Worm (Caenorhabditis elegans) whole organism, early embryonic: ENCODE data around the gene Y47D7A.17.

Source experiments
- B0310.2 ChIP-seq: sonication (generic microtip); optimal IDR thresholded peaks from 2 replicates; lab custom pipeline; 2016; ENCODE audit warnings: mild to moderate bottlenecking, missing genetic modification characterization, missing compliant biosample characterization
- F13C5.2 ChIP-seq: sonication (generic microtip); optimal IDR thresholded peaks from 2 replicates; lab custom pipeline; 2017; ENCODE audit warnings: mild to moderate bottlenecking, missing genetic modification characterization, inconsistent platforms, missing compliant biosample characterization
- aly-1 ChIP-seq: sonication (generic microtip); optimal IDR thresholded peaks from 2 replicates; lab custom pipeline; 2016; ENCODE audit warnings: missing genetic modification characterization, missing compliant biosample characterization
- ama-1 ChIP-seq: fragments of 150-350 bp; optimal IDR thresholded peaks from 2 replicates; lab custom pipeline; 2014
- ceh-13 ChIP-seq: fragments of 200-800 bp; sonication (Bioruptor generic); optimal IDR thresholded peaks from 2 replicates; lab custom pipeline; 2018; ENCODE audit warnings: mild to moderate bottlenecking, missing genetic modification characterization, missing compliant biosample characterization
- ceh-36 ChIP-seq: sonication (generic microtip); optimal IDR thresholded peaks from 2 replicates; lab custom pipeline; 2016; ENCODE audit warnings: missing genetic modification characterization, inconsistent platforms, missing compliant biosample characterization
- ets-7 ChIP-seq: sonication (generic microtip); optimal IDR thresholded peaks from 2 replicates; lab custom pipeline; 2016; ENCODE audit warnings: missing genotype, missing genetic modification characterization, missing compliant biosample characterization
- flt-1 ChIP-seq: fragments of 200-800 bp; sonication (Bioruptor generic); IDR thresholded peaks from 2 replicates; pipeline ENCODE4 v1.3.6; 2022; ENCODE audit warnings: missing genetic modification characterization, missing compliant biosample characterization
- hmbx-1 ChIP-seq: sonication (generic microtip); optimal IDR thresholded peaks from 2 replicates; lab custom pipeline; 2016; ENCODE audit warnings: mild to moderate bottlenecking, missing genetic modification characterization, missing compliant biosample characterization
- hmg-4 ChIP-seq: fragments of 200-800 bp; sonication (Bioruptor generic); optimal IDR thresholded peaks from 2 replicates; lab custom pipeline; 2018; ENCODE audit warnings: mild to moderate bottlenecking, missing genetic modification characterization, missing compliant biosample characterization
- hnd-1 ChIP-seq: sonication (generic microtip); optimal IDR thresholded peaks from 2 replicates; lab custom pipeline; 2016; ENCODE audit warnings: missing genetic modification characterization, missing compliant biosample characterization
- pes-1 ChIP-seq: fragments of 200-800 bp; sonication (Bioruptor generic); IDR thresholded peaks from 2 replicates; pipeline ENCODE4 v1.3.6; 2022; ENCODE audit warnings: missing genetic modification reagents, missing genetic modification characterization, missing compliant biosample characterization
- scrt-1 ChIP-seq: fragments of 200-800 bp; sonication (Bioruptor generic); IDR thresholded peaks from 2 replicates; pipeline ENCODE4 v1.3.6; 2022; ENCODE audit warnings: missing genetic modification characterization, missing compliant biosample characterization
- sea-1 ChIP-seq: fragments of 200-800 bp; sonication (Bioruptor generic); conservative IDR thresholded peaks from 2 replicates; pipeline ENCODE4 v1.3.6; 2022; ENCODE audit warnings: missing genetic modification characterization, missing compliant biosample characterization
- tbx-11 ChIP-seq: fragments of 200-800 bp; sonication (Bioruptor generic); IDR thresholded peaks from 2 replicates; pipeline ENCODE4 v1.3.6; 2022; ENCODE audit warnings: missing genetic modification characterization, missing compliant biosample characterization
- tbx-37 ChIP-seq: fragments of 200-800 bp; sonication (Bioruptor generic); conservative IDR thresholded peaks from 2 replicates; pipeline ENCODE4 v1.3.6; 2022; ENCODE audit warnings: missing genetic modification reagents, missing genetic modification characterization, missing compliant biosample characterization
- tra-4 ChIP-seq: sonication (generic microtip); optimal IDR thresholded peaks from 2 replicates; lab custom pipeline; 2017; ENCODE audit warnings: missing genetic modification characterization, missing compliant biosample characterization

Y47D7A.17 gene

DNA sequence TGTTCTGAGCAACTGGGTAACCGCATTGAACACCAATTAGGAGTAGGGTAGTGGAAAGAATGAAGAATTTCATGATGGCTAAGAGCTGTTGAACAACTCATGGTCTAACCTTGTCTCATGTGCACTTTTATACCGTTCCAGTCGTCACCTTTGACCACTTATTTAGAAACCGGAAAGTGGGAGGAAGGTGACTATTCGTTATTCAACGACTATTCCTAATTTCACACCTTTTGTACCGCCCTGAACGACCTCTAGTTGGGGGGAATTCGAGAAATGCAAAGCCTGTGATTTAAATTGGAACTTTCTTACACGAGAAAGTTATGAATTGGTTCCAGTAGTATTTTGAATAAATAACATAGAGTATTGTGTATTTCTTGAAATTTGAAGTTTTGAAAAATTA lies 18.0 kb upstream of the Y47D7A.17 start, which contains the start of gene Y47D7A.12:
Y47D7A.12 (minus strand) TSS at position 101 of the 400 bp plus-strand sequence.
- TF ChIP-seq ets-7 (tag; lab: Kevin White, UChicago): no peak
- no peak for TF ChIP-seq scrt-1 (GFP tag; lab: Robert Waterston, UW)
- no peak for TF ChIP-seq tra-4 (tag; lab: Kevin White, UChicago)
- TF ChIP-seq hmbx-1 (tag; lab: Kevin White, UChicago): no peak
- no peak for TF ChIP-seq ceh-36 (tag; lab: Kevin White, UChicago)
- TF ChIP-seq sea-1 (GFP tag; lab: Robert Waterston, UW): no peak
- TF ChIP-seq pes-1 (GFP tag; lab: Robert Waterston, UW): no peak
- TF ChIP-seq tbx-11 (GFP tag; lab: Robert Waterston, UW): no peak
- no peak for TF ChIP-seq B0310.2 (tag; lab: Kevin White, UChicago)
- no peak for TF ChIP-seq flt-1 (GFP tag; lab: Robert Waterston, UW)
- no peak for TF ChIP-seq hnd-1
- TF ChIP-seq hmg-4 (GFP tag; lab: Kevin White, UChicago): no peak
- no peak for TF ChIP-seq ceh-13 (GFP tag; lab: Kevin White, UChicago)
- no peak for TF ChIP-seq ama-1 (lab: Kevin White, UChicago)
- no peak for TF ChIP-seq F13C5.2 (tag; lab: Kevin White, UChicago)
- no peak for TF ChIP-seq aly-1 (tag; lab: Kevin White, UChicago)
- TF ChIP-seq tbx-37 (GFP tag; lab: Robert Waterston, UW): no peak

- TF ChIP-seq flt-1 (GFP tag; lab: Robert Waterston, UW) (no peak), hnd-1 (no peak), tbx-37 (GFP tag; lab: Robert Waterston, UW) (no peak), ceh-13 (GFP tag; lab: Kevin White, UChicago) (no peak), aly-1 (tag; lab: Kevin White, UChicago) (no peak), ceh-36 (tag; lab: Kevin White, UChicago) (no peak), tbx-11 (GFP tag; lab: Robert Waterston, UW) (no peak), F13C5.2 (tag; lab: Kevin White, UChicago) (no peak), ama-1 (lab: Kevin White, UChicago) (no peak), pes-1 (GFP tag; lab: Robert Waterston, UW) (no peak), scrt-1 (GFP tag; lab: Robert Waterston, UW) (no peak), sea-1 (GFP tag; lab: Robert Waterston, UW) (no peak), hmg-4 (GFP tag; lab: Kevin White, UChicago) (no peak), ets-7 (tag; lab: Kevin White, UChicago) (no peak), hmbx-1 (tag; lab: Kevin White, UChicago) (no peak), B0310.2 (tag; lab: Kevin White, UChicago) (no peak), tra-4 (tag; lab: Kevin White, UChicago) (no peak)
Observed at ce11 chrV:4428202-4428601, 16.6 kb upstream of the Y47D7A.17 start, which contains the start of gene Y47D7A.11. Gene Y47D7A.11, minus strand, starts transcription at chrV:4428302.

ce11 chrV:4423860-4424401 lies 12.3 kb upstream of the Y47D7A.17 start, which contains the start of the genes Y47D7A.9 and Y47D7A.19:
Gene Y47D7A.9, minus strand, starts transcription at chrV:4423960.
Gene Y47D7A.19, plus strand, starts transcription at chrV:4424351.
- TF ChIP-seq ets-7 (tag; lab: Kevin White, UChicago) (no peak), ceh-13 (GFP tag; lab: Kevin White, UChicago) (no peak), F13C5.2 (tag; lab: Kevin White, UChicago) (no peak), sea-1 (GFP tag; lab: Robert Waterston, UW) (no peak), tra-4 (tag; lab: Kevin White, UChicago) (no peak), ama-1 (lab: Kevin White, UChicago) (no peak), pes-1 (GFP tag; lab: Robert Waterston, UW) (no peak), scrt-1 (GFP tag; lab: Robert Waterston, UW) (no peak), ceh-36 (tag; lab: Kevin White, UChicago) (no peak), aly-1 (tag; lab: Kevin White, UChicago) (no peak), hmbx-1 (tag; lab: Kevin White, UChicago) (no peak), hmg-4 (GFP tag; lab: Kevin White, UChicago) (no peak), hnd-1 (no peak), B0310.2 (tag; lab: Kevin White, UChicago) (no peak), tbx-11 (GFP tag; lab: Robert Waterston, UW) (no peak)

DNA sequence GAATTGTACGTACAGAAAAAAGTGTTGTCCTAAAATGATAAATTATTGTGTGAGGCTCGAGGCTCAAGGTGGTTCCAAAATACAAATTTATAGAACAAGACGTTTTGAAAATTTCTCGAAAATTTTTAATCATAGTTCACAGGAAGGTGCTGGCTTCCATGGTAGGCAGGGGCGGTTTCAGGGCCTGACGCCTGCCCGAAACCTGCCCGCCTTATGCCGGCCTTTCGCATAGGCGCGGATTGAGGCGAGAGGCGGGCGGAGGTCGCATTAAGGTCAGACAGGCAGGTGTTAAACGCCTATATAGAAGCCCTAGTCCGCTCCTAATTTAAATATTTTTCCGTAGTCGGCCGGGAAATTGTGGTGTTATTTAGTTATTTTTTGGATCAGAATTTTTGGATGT lies 11.5 kb upstream of the Y47D7A.17 start:
- no peak for TF ChIP-seq tbx-37 (GFP tag; lab: Robert Waterston, UW)
- no peak for TF ChIP-seq hnd-1
- TF ChIP-seq ets-7 (tag; lab: Kevin White, UChicago): no peak
- TF ChIP-seq flt-1 (GFP tag; lab: Robert Waterston, UW): no peak
- TF ChIP-seq F13C5.2 (tag; lab: Kevin White, UChicago): no peak
- TF ChIP-seq B0310.2 (tag; lab: Kevin White, UChicago): no peak
- TF ChIP-seq pes-1 (GFP tag; lab: Robert Waterston, UW): no peak
- no peak for TF ChIP-seq ceh-36 (tag; lab: Kevin White, UChicago)
- no peak for TF ChIP-seq hmg-4 (GFP tag; lab: Kevin White, UChicago)
- TF ChIP-seq tbx-11 (GFP tag; lab: Robert Waterston, UW): no peak

DNA sequence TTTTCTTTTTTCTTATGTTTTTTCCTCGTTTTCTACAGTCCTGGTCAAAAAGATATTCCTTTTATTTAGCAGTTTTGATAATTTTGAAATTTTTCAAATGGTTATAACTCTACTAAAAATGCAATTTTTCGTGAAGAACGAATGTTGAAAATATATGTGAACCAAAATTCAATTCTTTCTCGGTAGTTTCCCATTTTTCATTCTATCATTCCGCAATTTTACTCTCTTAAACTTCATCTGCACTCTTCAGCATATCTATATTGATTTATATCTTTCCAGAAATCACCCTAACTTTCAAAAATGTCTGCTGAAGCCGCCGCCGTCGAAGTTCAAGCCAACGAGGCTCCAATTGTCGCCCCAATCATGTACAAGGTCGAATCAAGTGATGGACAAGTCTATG lies 10.5 kb upstream of the Y47D7A.17 start, which contains the start of gene skr-7:
skr-7 (plus strand) TSS at position 301 of the 400 bp plus-strand sequence.
- no peak for TF ChIP-seq ceh-36 (tag; lab: Kevin White, UChicago)

- TF ChIP-seq hmbx-1 (tag; lab: Kevin White, UChicago) (no peak), tra-4 (tag; lab: Kevin White, UChicago) (no peak), hmg-4 (GFP tag; lab: Kevin White, UChicago) (no peak), sea-1 (GFP tag; lab: Robert Waterston, UW) (no peak), tbx-11 (GFP tag; lab: Robert Waterston, UW) (no peak), F13C5.2 (tag; lab: Kevin White, UChicago) (no peak), ceh-36 (tag; lab: Kevin White, UChicago) (no peak)
Observed at ce11 chrV:4421475-4421874, 9.9 kb upstream of the Y47D7A.17 start, which contains the start of gene skr-14. Gene skr-14, minus strand, starts transcription at chrV:4421575.
